Worm (Caenorhabditis elegans) whole organism, mixed stage, embryonic: ENCODE results near the gene nyn-1.

ENCODE experiments used
- sptf-1 ChIP-seq: sonication (generic microtip); optimal IDR thresholded peaks from 2 replicates; lab custom pipeline; 2017; ENCODE audit warnings: mild to moderate bottlenecking, missing genetic modification characterization, moderate library complexity, missing compliant biosample characterization
- unc-62 ChIP-seq: fragments of 150-350 bp; optimal IDR thresholded peaks from 2 replicates; lab custom pipeline; 2014; ENCODE audit warnings: missing biosample characterization, missing genetic modification reagents, missing genetic modification characterization

ce11 chrIV:13727865-13728264 is 41.0 kb upstream of the nyn-1 start:
- TF ChIP-seq unc-62 (GFP tag; lab: Kevin White, UChicago) = no peak
- no peak for TF ChIP-seq sptf-1 (tag; lab: Kevin White, UChicago)
